Fruit fly (Drosophila melanogaster) whole organism, embryonic: ENCODE results near the gene Cpr76Bc.
A peak's percentile ranks its signal among the peaks of the same experiment; 100 is the strongest.

ENCODE experiments used
- ATbp ChIP-seq: fragments of 200-800 bp; sonication (Bioruptor generic); optimal IDR thresholded peaks from 2 replicates; lab custom pipeline; 2017; ENCODE audit warnings: missing biosample characterization, mild to moderate bottlenecking, missing genetic modification characterization, missing genetic modification reagents
- Abd-B ChIP-seq: fragments of 200-800 bp; sonication (Bioruptor generic); optimal IDR thresholded peaks from 2 replicates; lab custom pipeline; 2018; ENCODE audit warnings: missing biosample characterization, mild to moderate bottlenecking, missing genetic modification characterization, moderate library complexity
- Aef1 ChIP-seq: fragments of 200-800 bp; sonication (Bioruptor generic); IDR thresholded peaks from 3 replicates; pipeline ENCODE4 v1.3.6; 2022; ENCODE audit warnings: missing biosample characterization, missing genetic modification characterization
- Atf3 ChIP-seq: fragments of 200-800 bp; sonication (Bioruptor generic); optimal IDR thresholded peaks from 3 replicates; lab custom pipeline; 2016; ENCODE audit warnings: missing biosample characterization, missing genetic modification characterization
- CG10543 ChIP-seq: fragments of 200-800 bp; sonication (Bioruptor generic); optimal IDR thresholded peaks from 3 replicates; lab custom pipeline; 2017; ENCODE audit warnings: missing biosample characterization, mild to moderate bottlenecking, missing genetic modification characterization, moderate library complexity
- CG10654 ChIP-seq: fragments of 200-800 bp; sonication (Bioruptor generic); optimal IDR thresholded peaks from 2 replicates; lab custom pipeline; 2016; ENCODE audit warnings: missing biosample characterization, missing genetic modification characterization
- CG11560 ChIP-seq: fragments of 200-800 bp; sonication (Bioruptor generic); IDR thresholded peaks from 3 replicates; pipeline ENCODE4 v1.3.6; 2022; ENCODE audit warnings: missing biosample characterization, missing genetic modification characterization
- CG13624 ChIP-seq: fragments of 200-800 bp; sonication (Bioruptor generic); optimal IDR thresholded peaks from 2 replicates; lab custom pipeline; 2016; ENCODE audit warnings: missing biosample characterization, missing genetic modification characterization
- CG13775 ChIP-seq: fragments of 200-800 bp; sonication (Bioruptor generic); optimal IDR thresholded peaks from 3 replicates; lab custom pipeline; 2017; ENCODE audit warnings: missing biosample characterization, mild to moderate bottlenecking, missing genetic modification characterization
- CG14441 ChIP-seq: fragments of 200-800 bp; sonication (Bioruptor generic); IDR thresholded peaks from 2 replicates; pipeline ENCODE4 v1.3.6; 2022; ENCODE audit warnings: missing biosample characterization, missing genetic modification characterization
- CG1529 ChIP-seq: fragments of 200-800 bp; sonication (Bioruptor generic); optimal IDR thresholded peaks from 3 replicates; lab custom pipeline; 2018; ENCODE audit warnings: missing biosample characterization, missing genetic modification characterization
- CG16863 ChIP-seq: fragments of 200-800 bp; sonication (Bioruptor generic); optimal IDR thresholded peaks from 3 replicates; lab custom pipeline; 2016; ENCODE audit warnings: missing biosample characterization, missing genetic modification characterization
- CG18476 ChIP-seq: fragments of 200-800 bp; sonication (Bioruptor generic); optimal IDR thresholded peaks from 2 replicates; lab custom pipeline; 2016; ENCODE audit warnings: missing biosample characterization, mild to moderate bottlenecking, missing genetic modification characterization
- CG32772 ChIP-seq: fragments of 200-800 bp; sonication (Bioruptor generic); IDR thresholded peaks from 2 replicates; pipeline ENCODE4 v1.3.6; 2022; ENCODE audit warnings: missing biosample characterization, missing genetic modification characterization
- CG33213 ChIP-seq: fragments of 200-800 bp; sonication (Bioruptor generic); optimal IDR thresholded peaks from 3 replicates; lab custom pipeline; 2016; ENCODE audit warnings: missing biosample characterization, missing genetic modification characterization
- CG3847 ChIP-seq: fragments of 200-800 bp; sonication (Bioruptor generic); IDR thresholded peaks from 2 replicates; pipeline ENCODE4 v1.3.6; 2022; ENCODE audit warnings: missing biosample characterization, missing genetic modification characterization
- CG4282 ChIP-seq: fragments of 200-800 bp; sonication (Bioruptor generic); optimal IDR thresholded peaks from 2 replicates; lab custom pipeline; 2016; ENCODE audit warnings: missing biosample characterization, missing genetic modification characterization
- CG6254 ChIP-seq: fragments of 200-800 bp; sonication (Bioruptor generic); optimal IDR thresholded peaks from 3 replicates; lab custom pipeline; 2017; ENCODE audit warnings: mild to moderate bottlenecking, missing biosample characterization, missing genetic modification reagents, missing genetic modification characterization
- CG6272 ChIP-seq: fragments of 200-800 bp; sonication (Bioruptor generic); IDR thresholded peaks from 2 replicates; pipeline ENCODE4 v1.3.6; 2022; ENCODE audit warnings: missing biosample characterization, missing genetic modification characterization
- CG7987 ChIP-seq: fragments of 200-800 bp; sonication (Bioruptor generic); optimal IDR thresholded peaks from 2 replicates; lab custom pipeline; 2018; ENCODE audit warnings: missing biosample characterization, mild to moderate bottlenecking, missing genetic modification characterization, moderate library complexity
- CG8281 ChIP-seq: fragments of 200-800 bp; sonication (Bioruptor generic); optimal IDR thresholded peaks from 2 replicates; lab custom pipeline; 2018; ENCODE audit warnings: missing biosample characterization, mild to moderate bottlenecking, missing genetic modification characterization, moderate library complexity
- Dbx ChIP-seq: fragments of 200-800 bp; sonication (Bioruptor generic); IDR thresholded peaks from 3 replicates; pipeline ENCODE4 v1.3.6; 2022; ENCODE audit warnings: missing biosample characterization, missing genetic modification characterization
- Fer3 ChIP-seq: fragments of 200-800 bp; sonication (Bioruptor generic); optimal IDR thresholded peaks from 2 replicates; lab custom pipeline; 2018; ENCODE audit warnings: missing biosample characterization, mild to moderate bottlenecking, missing genetic modification characterization, moderate library complexity
- Hey ChIP-seq: fragments of 200-800 bp; sonication (Bioruptor generic); optimal IDR thresholded peaks from 3 replicates; lab custom pipeline; 2018; ENCODE audit warnings: missing biosample characterization, mild to moderate bottlenecking, missing genetic modification characterization
- Hmr ChIP-seq: fragments of 200-800 bp; sonication (Bioruptor generic); optimal IDR thresholded peaks from 3 replicates; lab custom pipeline; 2017; ENCODE audit warnings: mild to moderate bottlenecking, missing biosample characterization, missing genetic modification reagents, missing genetic modification characterization
- Lim3 ChIP-seq: fragments of 200-800 bp; sonication (Bioruptor generic); IDR thresholded peaks from 2 replicates; pipeline ENCODE4 v1.3.6; 2022; ENCODE audit warnings: missing biosample characterization, missing genetic modification characterization
- MESR4 ChIP-seq: fragments of 200-800 bp; sonication (Bioruptor generic); optimal IDR thresholded peaks from 2 replicates; lab custom pipeline; 2018; ENCODE audit warnings: missing biosample characterization, mild to moderate bottlenecking, missing genetic modification characterization, moderate library complexity
- NC2β ChIP-seq: fragments of 200-800 bp; sonication (Bioruptor generic); optimal IDR thresholded peaks from 2 replicates; lab custom pipeline; 2016; ENCODE audit warnings: missing biosample characterization, missing genetic modification characterization
- NfI ChIP-seq: fragments of 200-800 bp; sonication (Bioruptor generic); optimal IDR thresholded peaks from 3 replicates; lab custom pipeline; 2018; ENCODE audit warnings: missing biosample characterization, mild to moderate bottlenecking, missing genetic modification characterization, moderate library complexity
- Ravus ChIP-seq: fragments of 200-800 bp; sonication (Bioruptor generic); IDR thresholded peaks from 2 replicates; pipeline ENCODE4 v1.3.6; 2022; ENCODE audit warnings: missing biosample characterization, missing genetic modification characterization
- Six4 ChIP-seq: fragments of 200-800 bp; sonication (Bioruptor generic); optimal IDR thresholded peaks from 2 replicates; lab custom pipeline; 2016; ENCODE audit warnings: missing biosample characterization, missing genetic modification characterization
- TFAM ChIP-seq: fragments of 200-800 bp; sonication (Bioruptor generic); optimal IDR thresholded peaks from 2 replicates; lab custom pipeline; 2017; ENCODE audit warnings: missing biosample characterization, missing genetic modification characterization, inconsistent platforms
- ap ChIP-seq: fragments of 200-800 bp; sonication (Bioruptor generic); IDR thresholded peaks from 2 replicates; pipeline ENCODE4 v1.3.6; 2022; ENCODE audit warnings: missing biosample characterization, missing genetic modification characterization
- bcd ChIP-seq: fragments of 200-800 bp; sonication (Bioruptor generic); optimal IDR thresholded peaks from 2 replicates; lab custom pipeline; 2017; ENCODE audit warnings: missing biosample characterization, mild to moderate bottlenecking, missing genetic modification characterization
- crc ChIP-seq: fragments of 200-800 bp; sonication (Bioruptor generic); optimal IDR thresholded peaks from 2 replicates; lab custom pipeline; 2016; ENCODE audit warnings: missing biosample characterization, missing genetic modification characterization
- croc ChIP-seq: fragments of 200-800 bp; sonication (Bioruptor generic); conservative IDR thresholded peaks from 3 replicates; pipeline ENCODE4 v1.3.6; 2022; ENCODE audit warnings: missing biosample characterization, missing genetic modification characterization
- crol ChIP-seq: fragments of 200-800 bp; sonication (Bioruptor generic); IDR thresholded peaks from 2 replicates; pipeline ENCODE4 v1.3.6; 2022; ENCODE audit warnings: missing biosample characterization, missing genetic modification characterization
- da ChIP-seq: fragments of 200-800 bp; sonication (Bioruptor generic); optimal IDR thresholded peaks from 2 replicates; lab custom pipeline; 2016; ENCODE audit warnings: missing biosample characterization, missing genetic modification characterization
- dmrt11E ChIP-seq: fragments of 200-800 bp; sonication (Bioruptor generic); optimal IDR thresholded peaks from 3 replicates; lab custom pipeline; 2018; ENCODE audit warnings: missing biosample characterization, mild to moderate bottlenecking, missing genetic modification characterization, moderate library complexity
- dmrt99B ChIP-seq: fragments of 200-800 bp; sonication (Bioruptor generic); optimal IDR thresholded peaks from 2 replicates; lab custom pipeline; 2018; ENCODE audit warnings: missing biosample characterization, mild to moderate bottlenecking, missing genetic modification characterization, moderate library complexity
- grau ChIP-seq: fragments of 200-800 bp; optimal IDR thresholded peaks from 3 replicates; lab custom pipeline; 2019; ENCODE audit warnings: missing biosample characterization, mild to moderate bottlenecking, missing genetic modification characterization, moderate library complexity
- grn ChIP-seq: fragments of 200-800 bp; sonication (Bioruptor generic); optimal IDR thresholded peaks from 3 replicates; lab custom pipeline; 2017; ENCODE audit warnings: missing biosample characterization, missing genetic modification characterization
- ham ChIP-seq: fragments of 200-800 bp; sonication (Bioruptor generic); IDR thresholded peaks from 2 replicates; pipeline ENCODE4 v1.3.6; 2022; ENCODE audit warnings: missing biosample characterization, missing genetic modification characterization
- mld ChIP-seq: fragments of 200-800 bp; sonication (Bioruptor generic); IDR thresholded peaks from 3 replicates; pipeline ENCODE4 v1.3.6; 2022; ENCODE audit warnings: missing biosample characterization, missing genetic modification characterization; ENCODE audit not compliant: partially characterized antibody
- pb ChIP-seq: fragments of 200-800 bp; sonication (Bioruptor generic); optimal IDR thresholded peaks from 3 replicates; lab custom pipeline; 2016; ENCODE audit warnings: missing biosample characterization, missing genetic modification characterization
- pros ChIP-seq: fragments of 200-800 bp; sonication (Bioruptor generic); optimal IDR thresholded peaks from 3 replicates; lab custom pipeline; 2019; ENCODE audit warnings: missing biosample characterization, mild to moderate bottlenecking, missing genetic modification characterization, moderate library complexity
- shn ChIP-seq: fragments of 200-800 bp; sonication (Bioruptor generic); optimal IDR thresholded peaks from 3 replicates; lab custom pipeline; 2016; ENCODE audit warnings: missing biosample characterization, missing genetic modification characterization
- sqz ChIP-seq: fragments of 200-800 bp; sonication (Bioruptor generic); optimal IDR thresholded peaks from 3 replicates; lab custom pipeline; 2018; ENCODE audit warnings: missing biosample characterization, mild to moderate bottlenecking, missing genetic modification characterization
- ssp ChIP-seq: fragments of 200-800 bp; sonication (Bioruptor generic); IDR thresholded peaks from 2 replicates; pipeline ENCODE4 v1.3.6; 2022; ENCODE audit warnings: missing biosample characterization, missing genetic modification characterization
- unpg ChIP-seq: fragments of 200-800 bp; sonication (Bioruptor generic); optimal IDR thresholded peaks from 3 replicates; lab custom pipeline; 2018; ENCODE audit warnings: missing biosample characterization, mild to moderate bottlenecking, missing genetic modification characterization, moderate library complexity
- z ChIP-seq: fragments of 200-800 bp; sonication (Bioruptor generic); IDR thresholded peaks from 3 replicates; pipeline ENCODE4 v1.3.6; 2022; ENCODE audit warnings: missing biosample characterization, missing genetic modification characterization
- zf30C ChIP-seq: fragments of 200-800 bp; sonication (Bioruptor generic); optimal IDR thresholded peaks from 3 replicates; lab custom pipeline; 2018; ENCODE audit warnings: missing biosample characterization, mild to moderate bottlenecking, missing genetic modification characterization

Gene Cpr76Bc

dm6 chr3L:19495991-19496588 lies 24.7 kb upstream of the Cpr76Bc start (continued):
- TF ChIP-seq zf30C (GFP tag; lab: Kevin White, UChicago) (no peak), shn (no peak), ham (GFP tag; lab: Robert Waterston, UW) (no peak), CG10543 (GFP tag; lab: Kevin White, UChicago) (peak; percentile 9), z (GFP tag; lab: Robert Waterston, UW) (no peak), CG3847 (GFP tag; lab: Robert Waterston, UW) (no peak), CG6272 (no peak), CG8281 (tag; lab: Kevin White, UChicago) (no peak), CG18476 (GFP tag; lab: Kevin White, UChicago) (no peak), Ravus (GFP tag; lab: Robert Waterston, UW) (no peak), NfI (GFP tag; lab: Kevin White, UChicago) (no peak), crol (GFP tag; lab: Robert Waterston, UW) (no peak), da (GFP tag; lab: Kevin White, UChicago) (no peak), dmrt11E (no peak), grau (tag; lab: Kevin White, UChicago) (no peak), CG14441 (GFP tag; lab: Robert Waterston, UW) (no peak), croc (GFP tag; lab: Robert Waterston, UW) (no peak), TFAM (GFP tag; lab: Kevin White, UChicago) (no peak), bcd (GFP tag; lab: Kevin White, UChicago) (no peak), sqz (GFP tag; lab: Kevin White, UChicago) (no peak), ssp (no peak), MESR4 (GFP tag; lab: Kevin White, UChicago) (no peak), ap (no peak), pb (no peak), CG13775 (GFP tag; lab: Kevin White, UChicago) (no peak), crc (GFP tag; lab: Kevin White, UChicago) (no peak), Aef1 (no peak), mld (GFP tag; lab: Robert Waterston, UW) (no peak), dmrt99B (peak; percentile 1), Atf3 (GFP tag; lab: Kevin White, UChicago) (no peak), CG1529 (GFP tag; lab: Kevin White, UChicago) (no peak), Hmr (peak; percentile 7), ATbp (no peak), Hey (no peak), CG10654 (GFP tag; lab: Kevin White, UChicago) (no peak), CG32772 (GFP tag; lab: Robert Waterston, UW) (no peak), CG33213 (no peak), CG11560 (tag; lab: Robert Waterston, UW) (no peak), NC2β (GFP tag; lab: Kevin White, UChicago) (no peak), pros (GFP tag; lab: Kevin White, UChicago) (no peak), Fer3 (no peak), CG13624 (no peak), CG6254 (no peak), unpg (GFP tag; lab: Kevin White, UChicago) (peak; percentile 12), CG4282 (no peak), Six4 (no peak), CG16863 (no peak), CG7987 (GFP tag; lab: Kevin White, UChicago) (no peak), Dbx (GFP tag; lab: Robert Waterston, UW) (no peak), Lim3 (GFP tag; lab: Robert Waterston, UW) (no peak), Abd-B (GFP tag; lab: Kevin White, UChicago) (no peak), grn (GFP tag; lab: Kevin White, UChicago) (no peak)
